Fruit fly (Drosophila melanogaster): ENCODE results near the gene promL.
A peak's percentile ranks its signal among the peaks of the same experiment; 100 is the strongest.

Gene promL

DNA sequence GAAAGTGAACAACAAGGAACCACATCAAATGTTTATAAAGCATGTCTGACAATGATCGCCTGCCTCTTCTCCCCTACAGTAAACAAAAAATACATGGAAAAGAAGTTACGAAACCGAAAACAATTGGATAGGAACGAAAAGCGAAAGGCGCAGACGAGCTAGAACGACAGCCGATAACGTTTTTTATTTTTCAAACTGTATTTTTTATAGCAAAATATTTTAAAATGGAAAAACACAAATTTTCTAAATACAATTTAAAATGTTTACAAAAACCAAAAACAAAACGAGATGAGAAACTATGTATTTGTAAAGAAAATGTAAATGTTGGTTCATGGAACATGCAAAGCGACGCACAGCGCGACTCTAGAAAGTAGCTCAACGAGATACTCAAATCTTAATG lies 38.5 kb downstream of the promL start:
- no peak for TF ChIP-seq Chrac-16 (GFP tag; optimal IDR thresholded peaks at IDR 0.05)
- no peak for TF ChIP-seq CG8765 (GFP tag; IDR thresholded peaks at IDR 0.05)
- no peak for TF ChIP-seq CG18599 (GFP tag; optimal IDR thresholded peaks at IDR 0.05)
- no peak for TF ChIP-seq GATAe (GFP tag; conservative IDR thresholded peaks at IDR 0.05)
- TF ChIP-seq sens (GFP tag), result peak; percentile 59
- TF ChIP-seq maf-S (GFP tag; optimal IDR thresholded peaks at IDR 0.05), result no peak
- no peak for TF ChIP-seq Opbp (GFP tag; IDR thresholded peaks at IDR 0.05; ENCODE audit: partially characterized antibody)

DNA sequence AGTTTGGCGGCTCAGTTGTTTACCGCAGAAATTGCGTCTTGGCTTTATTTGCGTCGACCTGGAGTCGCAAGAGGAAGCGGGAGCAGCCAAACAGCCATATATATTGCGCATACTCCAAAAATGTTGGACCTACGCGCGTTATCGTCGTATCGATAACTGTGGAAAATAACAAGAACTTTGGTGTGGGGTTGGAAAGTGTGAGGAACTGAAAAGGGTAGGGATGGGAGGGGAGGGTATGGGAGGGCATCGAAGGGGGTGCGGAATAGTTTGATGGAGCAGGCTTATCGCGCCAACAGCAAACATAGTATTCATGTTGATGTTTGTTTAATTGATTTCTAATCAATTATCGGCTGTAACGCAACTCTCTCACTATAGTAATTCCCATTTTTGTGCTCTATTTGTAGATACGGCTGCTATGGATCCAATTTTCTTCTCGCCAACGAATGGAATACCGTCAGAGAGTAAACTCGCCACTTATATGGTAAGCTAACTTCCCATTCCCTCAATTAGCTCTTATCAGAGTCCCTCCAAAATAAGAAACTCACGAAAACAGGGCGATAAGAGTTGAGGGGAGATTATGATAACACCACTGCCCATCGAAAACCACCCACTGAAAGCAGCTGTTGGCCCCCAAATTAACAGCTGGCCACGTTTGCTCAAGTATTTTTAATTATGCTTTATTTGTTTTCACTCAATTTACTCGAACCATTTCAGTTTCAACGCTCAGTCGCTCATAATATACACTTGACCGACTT lies 44.0 kb downstream of the promL start:
- no peak for TF ChIP-seq trh (GFP tag; optimal IDR thresholded peaks at IDR 0.05)
- peak; percentile 71 for TF ChIP-seq CG7745 (tag; optimal IDR thresholded peaks at IDR 0.05)
- peak; percentile 69 for TF ChIP-seq CG3407 (GFP tag; optimal IDR thresholded peaks at IDR 0.05)
- peak; percentile 20 for TF ChIP-seq kay (GFP tag; optimal IDR thresholded peaks at IDR 0.05)
- TF ChIP-seq chif (GFP tag; optimal IDR thresholded peaks at IDR 0.05), result peak; percentile 13 to 28
- TF ChIP-seq CG14667 (GFP tag; IDR thresholded peaks at IDR 0.05), result no peak
- peak; percentile 50 for TF ChIP-seq CHES-1-like (GFP tag; optimal IDR thresholded peaks at IDR 0.05)
- peak; percentile 53 for TF ChIP-seq wek (GFP tag; optimal IDR thresholded peaks at IDR 0.05)
- TF ChIP-seq CG17612 (GFP tag; IDR thresholded peaks at IDR 0.05), result 0 out of 2 replicates have a peak, but pooled peaks have one; percentile 31
- TF ChIP-seq PHDP (tag; optimal IDR thresholded peaks at IDR 0.05), result no peak
- TF ChIP-seq CG13424 (tag; optimal IDR thresholded peaks at IDR 0.05), result peak; percentile 25
- no peak for TF ChIP-seq CG17912 (GFP tag; optimal IDR thresholded peaks at IDR 0.05)
- no peak for TF ChIP-seq gcm (GFP tag; optimal IDR thresholded peaks at IDR 0.05)
- TF ChIP-seq YL-1 (GFP tag; optimal IDR thresholded peaks at IDR 0.05), result peak; percentile 2
- TF ChIP-seq Sry-β (GFP tag; optimal IDR thresholded peaks at IDR 0.05), result no peak
- peak; percentile 43 for TF ChIP-seq CG6683 (GFP tag; optimal IDR thresholded peaks at IDR 0.05)
- TF ChIP-seq Mad (GFP tag; optimal IDR thresholded peaks at IDR 0.05), result no peak
- 0 out of 3 replicates have a peak, but pooled peaks have one; percentile 44 for TF ChIP-seq CG11093 (GFP tag; IDR thresholded peaks at IDR 0.05)
- peak; percentile 35 for TF ChIP-seq Camta (GFP tag; optimal IDR thresholded peaks at IDR 0.05)
- TF ChIP-seq Rx (GFP tag; IDR thresholded peaks at IDR 0.05), result peak; percentile 14; the same call in 1 of the 2 replicates
- TF ChIP-seq cwo (GFP tag; optimal IDR thresholded peaks at IDR 0.05), result peak; percentile 71
- peak; percentile 33; the same call in 1 of the 3 replicates for TF ChIP-seq CG11695 (GFP tag; IDR thresholded peaks at IDR 0.05)
- peak; percentile 8 for TF ChIP-seq CG12219 (GFP tag; optimal IDR thresholded peaks at IDR 0.05)
- peak; percentile 23 for TF ChIP-seq D19A (tag; optimal IDR thresholded peaks at IDR 0.05)
- peak; percentile 91 for TF ChIP-seq GATAe (GFP tag; conservative IDR thresholded peaks at IDR 0.05)
- TF ChIP-seq C15 (GFP tag; IDR thresholded peaks at IDR 0.05), result no peak
- TF ChIP-seq Hr51 (GFP tag; optimal IDR thresholded peaks at IDR 0.05), result peak in 1 of 2 experiments; percentile 54
- peak; percentile 91; the same call in 2 of the 3 replicates for TF ChIP-seq CG2199 (GFP tag; IDR thresholded peaks at IDR 0.05)
- TF ChIP-seq CG4424 (GFP tag; optimal IDR thresholded peaks at IDR 0.05), result peak; percentile 55
- no peak for TF ChIP-seq dysf (GFP tag; IDR thresholded peaks at IDR 0.05)
- TF ChIP-seq Dp (GFP tag; optimal IDR thresholded peaks at IDR 0.05), result no peak
- TF ChIP-seq CG13894 (tag; optimal IDR thresholded peaks at IDR 0.05), result peak; percentile 88
- peak; percentile 97 for TF ChIP-seq grn (GFP tag; optimal IDR thresholded peaks at IDR 0.05)
- peak; percentile 7 for TF ChIP-seq CG6654 (GFP tag; optimal IDR thresholded peaks at IDR 0.05)
- peak; percentile 31 for TF ChIP-seq CG8290 (GFP tag; optimal IDR thresholded peaks at IDR 0.05)
- peak; percentile 64 to 70 for TF ChIP-seq CG8290 (tag; optimal IDR thresholded peaks at IDR 0.05)
- no peak for TF ChIP-seq danr (GFP tag; IDR thresholded peaks at IDR 0.05)
- no peak for TF ChIP-seq Hr3 (GFP tag; optimal IDR thresholded peaks at IDR 0.05)
- TF ChIP-seq H2.0 (GFP tag; IDR thresholded peaks at IDR 0.05), result no peak
- peak; percentile 11 for TF ChIP-seq sqz (GFP tag; optimal IDR thresholded peaks at IDR 0.05)
- no peak for TF ChIP-seq hkb (optimal IDR thresholded peaks at IDR 0.05)
- TF ChIP-seq hkb (GFP tag; IDR thresholded peaks at IDR 0.05), result peak; percentile 32; the same call in 1 of the 2 replicates
